Worm (Caenorhabditis elegans) whole organism, early embryonic: ENCODE measurements around the gene F37A4.2.

Experiments used
- B0310.2 ChIP-seq: sonication (generic microtip); optimal IDR thresholded peaks from 2 replicates; lab custom pipeline; 2016; ENCODE audit warnings: mild to moderate bottlenecking, missing genetic modification characterization, missing compliant biosample characterization
- aly-1 ChIP-seq: sonication (generic microtip); optimal IDR thresholded peaks from 2 replicates; lab custom pipeline; 2016; ENCODE audit warnings: missing genetic modification characterization, missing compliant biosample characterization
- ama-1 ChIP-seq: fragments of 150-350 bp; optimal IDR thresholded peaks from 2 replicates; lab custom pipeline; 2014
- flt-1 ChIP-seq: fragments of 200-800 bp; sonication (Bioruptor generic); IDR thresholded peaks from 2 replicates; pipeline ENCODE4 v1.3.6; 2022; ENCODE audit warnings: missing genetic modification characterization, missing compliant biosample characterization
- pes-1 ChIP-seq: fragments of 200-800 bp; sonication (Bioruptor generic); IDR thresholded peaks from 2 replicates; pipeline ENCODE4 v1.3.6; 2022; ENCODE audit warnings: missing genetic modification reagents, missing genetic modification characterization, missing compliant biosample characterization
- scrt-1 ChIP-seq: fragments of 200-800 bp; sonication (Bioruptor generic); IDR thresholded peaks from 2 replicates; pipeline ENCODE4 v1.3.6; 2022; ENCODE audit warnings: missing genetic modification characterization, missing compliant biosample characterization
- tbx-37 ChIP-seq: fragments of 200-800 bp; sonication (Bioruptor generic); conservative IDR thresholded peaks from 2 replicates; pipeline ENCODE4 v1.3.6; 2022; ENCODE audit warnings: missing genetic modification reagents, missing genetic modification characterization, missing compliant biosample characterization
- tra-4 ChIP-seq: sonication (generic microtip); optimal IDR thresholded peaks from 2 replicates; lab custom pipeline; 2017; ENCODE audit warnings: missing genetic modification characterization, missing compliant biosample characterization

DNA sequence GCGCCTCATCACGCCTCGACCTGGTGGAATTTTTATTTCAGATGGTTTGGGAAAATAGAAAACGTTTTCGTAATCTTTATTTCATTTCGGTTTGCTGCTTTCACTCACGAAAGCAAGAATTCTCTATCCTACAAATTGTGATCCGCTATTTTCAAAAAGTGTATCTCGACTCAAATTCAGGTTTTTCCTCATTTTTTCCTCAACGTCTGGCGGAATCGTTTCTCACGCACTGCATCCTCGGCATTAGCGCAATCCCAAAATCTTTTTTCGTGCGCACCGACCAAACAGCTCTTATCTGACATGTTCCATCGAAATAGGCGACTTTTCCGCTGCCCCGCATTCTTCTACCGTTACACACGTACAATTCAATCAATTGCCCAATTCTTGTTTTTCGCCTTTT, 4.0 kb upstream of the F37A4.2 start, which contains the start of gene F37A4.3:
- no peak for TF ChIP-seq B0310.2 (tag; lab: Kevin White, UChicago)
- TF ChIP-seq scrt-1 (GFP tag; lab: Robert Waterston, UW) = no peak
- no peak for TF ChIP-seq tbx-37
- no peak for TF ChIP-seq pes-1 (GFP tag; lab: Robert Waterston, UW)
- no peak for TF ChIP-seq ama-1 (lab: Kevin White, UChicago)
- no peak for TF ChIP-seq tra-4 (tag; lab: Kevin White, UChicago)
- no peak for TF ChIP-seq aly-1 (tag; lab: Kevin White, UChicago)
- TF ChIP-seq flt-1 (GFP tag; lab: Robert Waterston, UW) = no peak
